Fruit fly (Drosophila melanogaster) whole organism, prepupa: ENCODE data around the gene Ance-2.

ENCODE experiments used
- Blimp-1 ChIP-seq: fragments of 200-800 bp; sonication (Bioruptor generic); optimal IDR thresholded peaks from 3 replicates; lab custom pipeline; 2017; ENCODE audit warnings: missing biosample characterization, missing genetic modification characterization, mild to moderate bottlenecking, moderate library complexity, missing genetic modification reagents
- CG10669 ChIP-seq: fragments of 200-800 bp; sonication (Bioruptor generic); optimal IDR thresholded peaks from 3 replicates; lab custom pipeline; 2018; ENCODE audit warnings: missing biosample characterization, mild to moderate bottlenecking, missing genetic modification characterization, moderate library complexity
- CG11294 ChIP-seq: fragments of 200-800 bp; sonication (Bioruptor generic); IDR thresholded peaks from 2 replicates; pipeline ENCODE4 v1.3.6; 2022; ENCODE audit warnings: missing biosample characterization, missing genetic modification characterization
- CG11762 ChIP-seq: fragments of 200-800 bp; sonication (Bioruptor generic); optimal IDR thresholded peaks from 3 replicates; lab custom pipeline; 2016; ENCODE audit warnings: missing biosample characterization, missing genetic modification characterization; ENCODE audit not compliant: insufficient read depth
- CG11902 ChIP-seq: fragments of 200-800 bp; sonication (Bioruptor generic); optimal IDR thresholded peaks from 3 replicates; lab custom pipeline; 2016; ENCODE audit warnings: missing biosample characterization, missing genetic modification characterization
- CG15336 ChIP-seq: fragments of 200-800 bp; sonication (Bioruptor generic); IDR thresholded peaks from 2 replicates; pipeline ENCODE4 v1.3.6; 2022; ENCODE audit warnings: missing biosample characterization, missing genetic modification characterization
- CG1621 ChIP-seq: fragments of 200-800 bp; sonication (Bioruptor generic); optimal IDR thresholded peaks from 3 replicates; lab custom pipeline; 2018; ENCODE audit warnings: missing biosample characterization, mild to moderate bottlenecking, missing genetic modification characterization
- CG16779 ChIP-seq: fragments of 200-800 bp; sonication (Bioruptor generic); optimal IDR thresholded peaks from 3 replicates; lab custom pipeline; 2017; ENCODE audit warnings: missing biosample characterization, mild to moderate bottlenecking, missing genetic modification characterization
- CG3032 ChIP-seq: fragments of 200-800 bp; optimal IDR thresholded peaks from 2 replicates; lab custom pipeline; 2019; ENCODE audit warnings: missing biosample characterization, mild to moderate bottlenecking, missing genetic modification characterization, moderate library complexity
- CG34406 ChIP-seq: fragments of 200-800 bp; sonication (Bioruptor generic); optimal IDR thresholded peaks from 3 replicates; lab custom pipeline; 2016; ENCODE audit warnings: missing biosample characterization, missing genetic modification characterization
- CG4318 ChIP-seq: fragments of 200-800 bp; sonication (Bioruptor generic); optimal IDR thresholded peaks from 3 replicates; lab custom pipeline; 2017; ENCODE audit warnings: missing biosample characterization, mild to moderate bottlenecking, missing genetic modification characterization
- CG6163 ChIP-seq: fragments of 200-800 bp; sonication (Bioruptor generic); IDR thresholded peaks from 3 replicates; pipeline ENCODE4 v1.3.6; 2022; ENCODE audit warnings: missing biosample characterization, missing genetic modification characterization
- CG6792 ChIP-seq: fragments of 200-800 bp; sonication (Bioruptor generic); optimal IDR thresholded peaks from 3 replicates; lab custom pipeline; 2016; ENCODE audit warnings: missing biosample characterization, missing genetic modification characterization
- CG6808 ChIP-seq: fragments of 200-800 bp; sonication (Bioruptor generic); optimal IDR thresholded peaks from 3 replicates; lab custom pipeline; 2017; ENCODE audit warnings: missing biosample characterization, missing genetic modification characterization, mild to moderate bottlenecking, moderate library complexity, missing genetic modification reagents
- CG6854 ChIP-seq: fragments of 200-800 bp; sonication (Bioruptor generic); optimal IDR thresholded peaks from 2 replicates; lab custom pipeline; 2017; ENCODE audit warnings: missing biosample characterization, mild to moderate bottlenecking, missing genetic modification characterization
- CG7368 ChIP-seq: fragments of 200-800 bp; sonication (Bioruptor generic); optimal IDR thresholded peaks from 3 replicates; lab custom pipeline; 2016; ENCODE audit warnings: missing biosample characterization, missing genetic modification characterization
- CG8119 ChIP-seq: fragments of 200-800 bp; sonication (Bioruptor generic); IDR thresholded peaks from 3 replicates; pipeline ENCODE4 v1.3.6; 2022; ENCODE audit warnings: missing biosample characterization, missing genetic modification characterization
- CG8319 ChIP-seq: fragments of 200-800 bp; sonication (Bioruptor generic); optimal IDR thresholded peaks from 3 replicates; lab custom pipeline; 2016; ENCODE audit warnings: missing biosample characterization, missing genetic modification characterization
- CG8632 ChIP-seq: fragments of 200-800 bp; sonication (Bioruptor generic); optimal IDR thresholded peaks from 3 replicates; lab custom pipeline; 2016; ENCODE audit warnings: missing biosample characterization, missing genetic modification characterization
- Eip78C ChIP-seq: fragments of 200-800 bp; sonication (Bioruptor generic); peaks from one replicate; lab custom pipeline; 2016; ENCODE audit warnings: missing biosample characterization, missing genetic modification characterization
- Eip93F ChIP-seq: fragments of 200-800 bp; sonication (Bioruptor generic); optimal IDR thresholded peaks from 2 replicates; lab custom pipeline; 2016; ENCODE audit warnings: missing biosample characterization, mild to moderate bottlenecking, missing genetic modification characterization
- Ets96B ChIP-seq: fragments of 200-800 bp; optimal IDR thresholded peaks from 2 replicates; lab custom pipeline; 2019; ENCODE audit warnings: missing biosample characterization, mild to moderate bottlenecking, missing genetic modification characterization, moderate library complexity
- Hr39 ChIP-seq: fragments of 200-800 bp; sonication (Bioruptor generic); optimal IDR thresholded peaks from 2 replicates; lab custom pipeline; 2016; ENCODE audit warnings: missing biosample characterization, missing genetic modification characterization
- Hr4 ChIP-seq: fragments of 200-800 bp; sonication (Bioruptor generic); optimal IDR thresholded peaks from 3 replicates; lab custom pipeline; 2016; ENCODE audit warnings: missing biosample characterization, missing genetic modification characterization
- Lpt ChIP-seq: fragments of 200-800 bp; sonication (Bioruptor generic); optimal IDR thresholded peaks from 3 replicates; lab custom pipeline; 2016; ENCODE audit warnings: missing biosample characterization, missing genetic modification characterization
- Met ChIP-seq: fragments of 200-800 bp; sonication (Bioruptor generic); optimal IDR thresholded peaks from 3 replicates; lab custom pipeline; 2016; ENCODE audit warnings: missing biosample characterization, missing genetic modification characterization
- OdsH ChIP-seq: fragments of 200-800 bp; sonication (Bioruptor generic); optimal IDR thresholded peaks from 3 replicates; lab custom pipeline; 2016; ENCODE audit warnings: missing biosample characterization, missing genetic modification characterization
- Sox14 ChIP-seq: fragments of 200-800 bp; sonication (Bioruptor generic); optimal IDR thresholded peaks from 3 replicates; lab custom pipeline; 2016; ENCODE audit warnings: missing biosample characterization, missing genetic modification characterization
- achi ChIP-seq: fragments of 200-800 bp; sonication (Bioruptor generic); optimal IDR thresholded peaks from 3 replicates; lab custom pipeline; 2016; ENCODE audit warnings: missing biosample characterization, missing genetic modification characterization
- acj6 ChIP-seq: fragments of 200-800 bp; sonication (Bioruptor generic); optimal IDR thresholded peaks from 3 replicates; lab custom pipeline; 2016; ENCODE audit warnings: missing biosample characterization, missing genetic modification characterization
- cyc ChIP-seq: fragments of 200-800 bp; sonication (Bioruptor generic); optimal IDR thresholded peaks from 3 replicates; lab custom pipeline; 2016; ENCODE audit warnings: missing biosample characterization, missing genetic modification characterization
- dsx ChIP-seq: fragments of 200-800 bp; optimal IDR thresholded peaks from 3 replicates; lab custom pipeline; 2019; ENCODE audit warnings: missing biosample characterization, mild to moderate bottlenecking, missing genetic modification characterization, moderate library complexity; ENCODE audit not compliant: poor library complexity, severe bottlenecking
- eg ChIP-seq: fragments of 200-800 bp; sonication (Bioruptor generic); IDR thresholded peaks from 3 replicates; pipeline ENCODE4 v1.3.6; 2022; ENCODE audit warnings: missing biosample characterization, missing genetic modification characterization
- esn ChIP-seq: fragments of 200-800 bp; sonication (Bioruptor generic); optimal IDR thresholded peaks from 2 replicates; lab custom pipeline; 2016; ENCODE audit warnings: missing biosample characterization, mild to moderate bottlenecking, missing genetic modification characterization, moderate library complexity
- fd59A ChIP-seq: fragments of 200-800 bp; sonication (Bioruptor generic); optimal IDR thresholded peaks from 2 replicates; lab custom pipeline; 2017; ENCODE audit warnings: missing biosample characterization, mild to moderate bottlenecking, missing genetic modification characterization, missing genetic modification reagents
- fd85E ChIP-seq: fragments of 200-800 bp; sonication (Bioruptor generic); optimal IDR thresholded peaks from 3 replicates; lab custom pipeline; 2016; ENCODE audit warnings: missing biosample characterization, missing genetic modification characterization
- lz ChIP-seq: fragments of 200-800 bp; sonication (Bioruptor generic); optimal IDR thresholded peaks from 3 replicates; lab custom pipeline; 2016; ENCODE audit warnings: missing biosample characterization, missing genetic modification characterization
- salr ChIP-seq, 2 experiments: fragments of 200-800 bp; sonication (Bioruptor generic); optimal IDR thresholded peaks; 3 replicates each; lab custom pipeline; 2016 to 2018; ENCODE audit warnings: missing biosample characterization in 2 of 2, missing genetic modification characterization in 2 of 2, mild to moderate bottlenecking in 1 of 2
- spab ChIP-seq: fragments of 200-800 bp; sonication (Bioruptor generic); optimal IDR thresholded peaks from 2 replicates; lab custom pipeline; 2017; ENCODE audit warnings: missing biosample characterization, mild to moderate bottlenecking, missing genetic modification characterization, missing genetic modification reagents
- ss ChIP-seq, 2 experiments: fragments of 200-800 bp; sonication (Bioruptor generic); optimal IDR thresholded peaks; 2 replicates in 1 of 2; 3 replicates in 1 of 2; lab custom pipeline; 2017 to 2018; ENCODE audit warnings: mild to moderate bottlenecking in 2 of 2, missing biosample characterization in 2 of 2, missing genetic modification characterization in 2 of 2, moderate library complexity in 1 of 2
- svp ChIP-seq: fragments of 200-800 bp; sonication (Bioruptor generic); peaks from one replicate; lab custom pipeline; 2016; ENCODE audit warnings: missing biosample characterization, missing genetic modification characterization
- topi ChIP-seq: fragments of 200-800 bp; sonication (Bioruptor generic); optimal IDR thresholded peaks from 3 replicates; lab custom pipeline; 2016; ENCODE audit warnings: missing biosample characterization, missing genetic modification characterization
- vri ChIP-seq: fragments of 200-800 bp; sonication (Bioruptor generic); optimal IDR thresholded peaks from 3 replicates; lab custom pipeline; 2016; ENCODE audit warnings: missing biosample characterization, mild to moderate bottlenecking, missing genetic modification characterization

Ance-2 gene

DNA sequence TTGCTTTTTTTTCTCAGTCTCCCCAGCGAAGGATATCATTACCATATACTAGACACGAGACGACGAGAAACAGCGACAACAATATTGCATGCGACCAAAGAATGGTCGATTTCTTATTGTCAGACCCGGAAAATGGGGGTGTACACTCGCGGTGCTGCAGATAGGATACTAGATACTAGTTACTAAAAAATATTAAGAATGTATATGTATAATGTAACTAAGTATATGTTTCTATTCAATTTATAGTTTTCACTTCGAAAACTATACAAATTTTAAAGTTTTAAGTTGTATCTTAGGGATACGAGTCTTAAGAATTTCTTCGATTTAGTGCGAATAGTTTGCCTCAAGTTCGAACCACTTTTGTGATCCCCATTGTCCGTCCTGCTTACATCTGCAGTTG lies 15.7 kb upstream of the Ance-2 start:
- peak; percentile 57 for TF ChIP-seq CG8632 (GFP tag; lab: Kevin White, UChicago)
- TF ChIP-seq CG10669 (GFP tag; lab: Kevin White, UChicago) = no peak
- TF ChIP-seq CG16779 (tag; lab: Kevin White, UChicago) = peak; percentile 38
- TF ChIP-seq Hr39 (GFP tag; lab: Kevin White, UChicago) = no peak
- no peak for TF ChIP-seq Blimp-1 (GFP tag; lab: Kevin White, UChicago)
- TF ChIP-seq cyc (GFP tag; lab: Kevin White, UChicago) = no peak
- TF ChIP-seq Lpt (GFP tag; lab: Kevin White, UChicago) = peak; percentile 20
- TF ChIP-seq CG15336 (GFP tag; lab: Robert Waterston, UW) = peak; percentile 56
- peak; percentile 22 for TF ChIP-seq Sox14 (GFP tag; lab: Kevin White, UChicago)
- TF ChIP-seq ss (GFP tag; optimal IDR thresholded peaks at IDR 0.05; lab: Kevin White, UChicago) = peak in 1 of 2 experiments; percentile 71
- TF ChIP-seq CG1621 = no peak
- peak; percentile 48 for TF ChIP-seq svp (GFP tag; lab: Kevin White, UChicago)
- TF ChIP-seq CG6163 (GFP tag; lab: Robert Waterston, UW) = peak; percentile 43; the same call in 1 of the 3 replicates
- TF ChIP-seq CG11762 (GFP tag; lab: Kevin White, UChicago) = peak; percentile 36
- TF ChIP-seq Hr4 (GFP tag; lab: Kevin White, UChicago) = no peak
- TF ChIP-seq CG3032 = peak; percentile 72
- no peak for TF ChIP-seq CG11902 (GFP tag; lab: Kevin White, UChicago)
- TF ChIP-seq dsx = peak; percentile 64
- peak; percentile 53 for TF ChIP-seq CG6792 (GFP tag; lab: Kevin White, UChicago)
- peak; percentile 70 for TF ChIP-seq Ets96B
- TF ChIP-seq CG8319 (GFP tag; lab: Kevin White, UChicago) = no peak
- peak; percentile 35 for TF ChIP-seq CG7368 (GFP tag; lab: Kevin White, UChicago)
- TF ChIP-seq Eip93F (GFP tag; lab: Kevin White, UChicago) = no peak
- TF ChIP-seq Met = no peak
- TF ChIP-seq CG4318 = no peak
- TF ChIP-seq salr (GFP tag; optimal IDR thresholded peaks at IDR 0.05; lab: Kevin White, UChicago) = peak in 1 of 2 experiments; percentile 39
- no peak for TF ChIP-seq fd85E (GFP tag; lab: Kevin White, UChicago)
- TF ChIP-seq esn (GFP tag; lab: Kevin White, UChicago) = peak; percentile 43
- peak; percentile 86 for TF ChIP-seq Eip78C (GFP tag; lab: Kevin White, UChicago)
- no peak for TF ChIP-seq CG6854
- peak; percentile 53; the same call in 2 of the 3 replicates for TF ChIP-seq CG8119 (GFP tag; lab: Robert Waterston, UW)
- peak; percentile 42 for TF ChIP-seq acj6
- peak; percentile 33 for TF ChIP-seq CG34406 (GFP tag; lab: Kevin White, UChicago)
- TF ChIP-seq fd59A (GFP tag; lab: Kevin White, UChicago) = peak; percentile 43
- peak; percentile 33 for TF ChIP-seq lz
- TF ChIP-seq achi (GFP tag; lab: Kevin White, UChicago) = no peak
- peak; percentile 59; the same call in 2 of the 3 replicates for TF ChIP-seq eg (GFP tag; lab: Robert Waterston, UW)
- no peak for TF ChIP-seq topi (GFP tag; lab: Kevin White, UChicago)
- no peak for TF ChIP-seq CG11294 (GFP tag; lab: Robert Waterston, UW)
- no peak for TF ChIP-seq OdsH (GFP tag; lab: Kevin White, UChicago)

DNA sequence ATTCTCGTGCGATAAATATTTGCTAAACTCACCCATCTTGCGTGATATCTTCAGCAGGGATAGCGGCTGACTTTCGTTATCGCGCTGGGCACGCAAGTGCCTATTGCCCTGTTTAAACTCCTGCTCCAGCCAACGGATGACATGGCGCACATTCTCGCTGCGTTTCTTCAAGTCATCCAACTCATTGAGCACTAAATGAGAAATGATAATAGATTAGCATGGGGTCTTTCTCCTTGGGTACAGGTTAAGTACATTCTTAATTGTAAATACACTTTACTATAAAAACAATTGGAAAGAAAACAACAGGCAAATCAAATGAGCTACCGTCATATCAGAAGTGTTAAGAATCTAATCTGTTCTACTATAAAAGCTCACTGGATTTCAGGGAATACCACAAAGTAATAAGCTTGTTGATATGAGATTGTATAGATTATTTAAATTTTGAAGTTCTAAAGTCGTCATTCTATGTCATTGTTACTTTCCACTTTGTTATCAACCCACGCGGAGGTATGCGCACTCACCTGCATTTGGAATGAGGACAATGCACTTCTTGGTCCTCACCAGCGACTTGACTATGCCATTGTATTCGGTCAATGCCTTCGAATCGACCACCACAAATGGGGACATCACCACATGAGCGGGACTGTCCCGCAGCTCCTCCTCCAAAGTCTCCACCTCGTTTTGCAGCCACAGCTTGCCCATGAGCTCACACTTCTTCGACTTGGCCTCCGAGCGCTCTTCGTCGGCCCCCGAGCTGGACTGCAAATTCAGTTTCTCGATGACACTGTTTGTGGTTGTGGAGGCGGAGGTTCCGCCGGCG lies 8.8 kb upstream of the Ance-2 start:
- no peak for TF ChIP-seq CG6808 (GFP tag; lab: Kevin White, UChicago)
- TF ChIP-seq salr (GFP tag; optimal IDR thresholded peaks at IDR 0.05; lab: Kevin White, UChicago) = no peak
- TF ChIP-seq Blimp-1 (GFP tag; lab: Kevin White, UChicago) = no peak
- TF ChIP-seq eg (GFP tag; lab: Robert Waterston, UW) = no peak
- no peak for TF ChIP-seq CG11902 (GFP tag; lab: Kevin White, UChicago)
- no peak for TF ChIP-seq CG15336 (GFP tag; lab: Robert Waterston, UW)
- peak; percentile 5 for TF ChIP-seq vri (GFP tag; lab: Kevin White, UChicago)
- no peak for TF ChIP-seq CG6163 (GFP tag; lab: Robert Waterston, UW)
- TF ChIP-seq spab (GFP tag; lab: Kevin White, UChicago) = no peak
